Worm (Caenorhabditis elegans) whole organism, young adult: ENCODE measurements around the gene gcc-2.

Source experiments
- C06A6.2 ChIP-seq: fragments of 200-800 bp; sonication (Bioruptor generic); conservative IDR thresholded peaks from 2 replicates; pipeline ENCODE4 v1.3.6; 2022; ENCODE audit warnings: missing genetic modification characterization, missing compliant biosample characterization
- D2030.7 ChIP-seq: fragments of 200-800 bp; sonication (Bioruptor generic); IDR thresholded peaks from 2 replicates; pipeline ENCODE4 v1.3.6; 2022; ENCODE audit warnings: missing genetic modification reagents, missing genetic modification characterization, missing compliant biosample characterization
- F10E7.11 ChIP-seq: sonication (generic microtip); optimal IDR thresholded peaks from 2 replicates; lab custom pipeline; 2017; ENCODE audit warnings: mild to moderate bottlenecking, missing genetic modification characterization, moderate library complexity, missing compliant biosample characterization
- F49E8.2 ChIP-seq: sonication (generic microtip); optimal IDR thresholded peaks from 3 replicates; lab custom pipeline; 2017; ENCODE audit warnings: missing genetic modification characterization, mild to moderate bottlenecking, missing compliant biosample characterization, antibody characterized with exemption, moderate library complexity; ENCODE audit not compliant: insufficient read depth
- F55B11.4 ChIP-seq: sonication (generic microtip); optimal IDR thresholded peaks from 2 replicates; lab custom pipeline; 2016; ENCODE audit warnings: missing compliant biosample characterization, missing genetic modification characterization, borderline replicate concordance; ENCODE audit not compliant: insufficient read depth
- F57A8.1 ChIP-seq: fragments of 200-800 bp; sonication (Bioruptor generic); optimal IDR thresholded peaks from 2 replicates; lab custom pipeline; 2018; ENCODE audit warnings: mild to moderate bottlenecking, missing genetic modification characterization, moderate library complexity, missing compliant biosample characterization
- Y56A3A.18 ChIP-seq: fragments of 200-800 bp; sonication (Bioruptor generic); IDR thresholded peaks from 2 replicates; pipeline ENCODE4 v1.3.6; 2022; ENCODE audit warnings: missing genetic modification reagents, missing genetic modification characterization, missing compliant biosample characterization
- Y79H2A.3 ChIP-seq: fragments of 200-800 bp; sonication (Bioruptor generic); conservative IDR thresholded peaks from 2 replicates; pipeline ENCODE4 v1.3.6; 2022; ENCODE audit warnings: missing genetic modification reagents, missing genetic modification characterization, missing compliant biosample characterization
- Y95B8A.8 ChIP-seq: fragments of 200-800 bp; sonication (Bioruptor generic); IDR thresholded peaks from 2 replicates; pipeline ENCODE4 v1.3.6; 2022; ENCODE audit warnings: missing genetic modification reagents, missing genetic modification characterization, missing compliant biosample characterization
- ZK185.1 ChIP-seq: sonication (generic microtip); optimal IDR thresholded peaks from 2 replicates; lab custom pipeline; 2016; ENCODE audit warnings: mild to moderate bottlenecking, missing genetic modification characterization, missing compliant biosample characterization; ENCODE audit not compliant: poor library complexity, severe bottlenecking
- akir-1 ChIP-seq: fragments of 200-800 bp; sonication (Bioruptor generic); optimal IDR thresholded peaks from 2 replicates; lab custom pipeline; 2018; ENCODE audit warnings: mild to moderate bottlenecking, missing genetic modification characterization, moderate library complexity, missing compliant biosample characterization
- ama-1 ChIP-seq, 3 experiments: fragments of 150-350 bp in 1 of 3; sonication (generic microtip) in 2 of 3; optimal IDR thresholded peaks; 2 replicates each; lab custom pipeline; 2014 to 2018; ENCODE audit warnings: missing biosample characterization in 2 of 3, missing genetic modification characterization in 2 of 3, missing genetic modification reagents in 2 of 3
- aptf-2 ChIP-seq: fragments of 200-800 bp; sonication (Bioruptor generic); conservative IDR thresholded peaks from 2 replicates; pipeline ENCODE4 v1.3.6; 2022; ENCODE audit warnings: missing genetic modification reagents, missing genetic modification characterization, missing compliant biosample characterization
- atf-7 ChIP-seq: sonication (generic microtip); optimal IDR thresholded peaks from 2 replicates; lab custom pipeline; 2017; ENCODE audit warnings: mild to moderate bottlenecking, missing genetic modification characterization, missing compliant biosample characterization
- athp-1 ChIP-seq: sonication (generic microtip); optimal IDR thresholded peaks from 2 replicates; lab custom pipeline; 2017; ENCODE audit warnings: mild to moderate bottlenecking, missing genetic modification characterization, missing compliant biosample characterization
- attf-5 ChIP-seq: fragments of 200-800 bp; sonication (Bioruptor generic); optimal IDR thresholded peaks from 2 replicates; lab custom pipeline; 2018; ENCODE audit warnings: mild to moderate bottlenecking, missing genetic modification characterization, missing compliant biosample characterization
- attf-6 ChIP-seq: fragments of 200-800 bp; sonication (Bioruptor generic); IDR thresholded peaks from 2 replicates; pipeline ENCODE4 v1.3.6; 2022; ENCODE audit warnings: missing genetic modification reagents, missing genetic modification characterization, missing compliant biosample characterization
- bed-2 ChIP-seq: fragments of 200-800 bp; sonication (Bioruptor generic); IDR thresholded peaks from 2 replicates; pipeline ENCODE4 v1.3.6; 2022; ENCODE audit warnings: missing genetic modification reagents, missing genetic modification characterization, missing compliant biosample characterization
- die-1 ChIP-seq: sonication (generic microtip); optimal IDR thresholded peaks from 2 replicates; lab custom pipeline; 2016; ENCODE audit warnings: missing genotype, mild to moderate bottlenecking, missing genetic modification characterization, missing compliant biosample characterization
- dox-1 ChIP-seq: fragments of 200-800 bp; sonication (Bioruptor generic); IDR thresholded peaks from 2 replicates; pipeline ENCODE4 v1.3.6; 2022; ENCODE audit warnings: missing genetic modification reagents, missing genetic modification characterization, missing compliant biosample characterization
- gei-17 ChIP-seq: fragments of 200-800 bp; sonication (Bioruptor generic); optimal IDR thresholded peaks from 2 replicates; lab custom pipeline; 2018; ENCODE audit warnings: mild to moderate bottlenecking, missing genetic modification characterization, missing compliant biosample characterization
- him-1 ChIP-seq: sonication (generic microtip); optimal IDR thresholded peaks from 2 replicates; lab custom pipeline; 2016; ENCODE audit warnings: missing genotype, missing genetic modification reagents, missing genetic modification characterization, missing compliant biosample characterization
- hlh-12 ChIP-seq: sonication (generic microtip); optimal IDR thresholded peaks from 2 replicates; lab custom pipeline; 2016; ENCODE audit warnings: missing genetic modification characterization, missing compliant biosample characterization
- hmg-1.2 ChIP-seq: fragments of 200-800 bp; sonication (Bioruptor generic); IDR thresholded peaks from 2 replicates; pipeline ENCODE4 v1.3.6; 2022; ENCODE audit warnings: missing genetic modification reagents, missing genetic modification characterization, missing compliant biosample characterization
- hrde-1 ChIP-seq: sonication (generic microtip); optimal IDR thresholded peaks from 2 replicates; lab custom pipeline; 2016; ENCODE audit warnings: missing genetic modification characterization, mild to moderate bottlenecking, missing compliant biosample characterization, moderate library complexity, missing genotype, missing genetic modification reagents, borderline replicate concordance
- hsf-1 ChIP-seq: fragments of 200-800 bp; sonication (Bioruptor generic); IDR thresholded peaks from 2 replicates; pipeline ENCODE4 v1.3.6; 2022; ENCODE audit warnings: missing genetic modification reagents, missing genetic modification characterization, missing compliant biosample characterization
- lin-26 ChIP-seq: fragments of 200-800 bp; sonication (Bioruptor generic); IDR thresholded peaks from 2 replicates; pipeline ENCODE4 v1.3.6; 2022; ENCODE audit warnings: missing genetic modification reagents, missing genetic modification characterization, missing compliant biosample characterization
- lin-54 ChIP-seq: fragments of 200-800 bp; sonication (Bioruptor generic); optimal IDR thresholded peaks from 2 replicates; lab custom pipeline; 2018; ENCODE audit warnings: mild to moderate bottlenecking, missing genetic modification characterization, missing compliant biosample characterization
- lsl-1 ChIP-seq: fragments of 200-800 bp; sonication (Bioruptor generic); optimal IDR thresholded peaks from 2 replicates; lab custom pipeline; 2018; ENCODE audit warnings: mild to moderate bottlenecking, missing genetic modification characterization, moderate library complexity, missing compliant biosample characterization
- madf-6 ChIP-seq: fragments of 200-800 bp; sonication (Bioruptor generic); IDR thresholded peaks from 2 replicates; pipeline ENCODE4 v1.3.6; 2022; ENCODE audit warnings: missing genetic modification reagents, missing genetic modification characterization, missing compliant biosample characterization
- mcd-1 ChIP-seq: fragments of 200-800 bp; sonication (Bioruptor generic); IDR thresholded peaks from 2 replicates; pipeline ENCODE4 v1.3.6; 2022; ENCODE audit warnings: missing genetic modification reagents, missing genetic modification characterization, missing compliant biosample characterization
- nfya-2 ChIP-seq: fragments of 200-800 bp; sonication (Bioruptor generic); IDR thresholded peaks from 2 replicates; pipeline ENCODE4 v1.3.6; 2022; ENCODE audit warnings: missing genetic modification reagents, missing genetic modification characterization, missing compliant biosample characterization
- nfyb-1 ChIP-seq: fragments of 200-800 bp; sonication (Bioruptor generic); IDR thresholded peaks from 2 replicates; pipeline ENCODE4 v1.3.6; 2022; ENCODE audit warnings: missing genetic modification reagents, missing genetic modification characterization, missing compliant biosample characterization
- nhr-27 ChIP-seq: fragments of 200-800 bp; sonication (Bioruptor generic); optimal IDR thresholded peaks from 2 replicates; lab custom pipeline; 2018; ENCODE audit warnings: mild to moderate bottlenecking, missing genetic modification characterization, moderate library complexity, missing compliant biosample characterization
- pbrm-1 ChIP-seq: fragments of 200-800 bp; sonication (Bioruptor generic); IDR thresholded peaks from 2 replicates; pipeline ENCODE4 v1.3.6; 2022; ENCODE audit warnings: missing genetic modification reagents, missing genetic modification characterization, missing compliant biosample characterization
- snpc-3.4 ChIP-seq: sonication (generic microtip); optimal IDR thresholded peaks from 2 replicates; lab custom pipeline; 2017; ENCODE audit warnings: missing genetic modification characterization, mild to moderate bottlenecking, missing compliant biosample characterization, antibody characterized with exemption, moderate library complexity, missing genotype, missing genetic modification reagents
- sptf-2 ChIP-seq: fragments of 200-800 bp; sonication (Bioruptor generic); optimal IDR thresholded peaks from 2 replicates; lab custom pipeline; 2018; ENCODE audit warnings: mild to moderate bottlenecking, missing genetic modification characterization, missing compliant biosample characterization
- tlf-1 ChIP-seq: fragments of 200-800 bp; sonication (Bioruptor generic); optimal IDR thresholded peaks from 2 replicates; lab custom pipeline; 2018; ENCODE audit warnings: mild to moderate bottlenecking, missing genetic modification characterization, missing compliant biosample characterization
- unc-62 ChIP-seq: fragments of 150-350 bp; optimal IDR thresholded peaks from 2 replicates; lab custom pipeline; 2014; ENCODE audit warnings: missing biosample characterization, missing genetic modification reagents, missing genetic modification characterization
- ztf-26 ChIP-seq: sonication (generic microtip); optimal IDR thresholded peaks from 2 replicates; lab custom pipeline; 2017; ENCODE audit warnings: missing genetic modification characterization, missing compliant biosample characterization

Gene gcc-2

DNA sequence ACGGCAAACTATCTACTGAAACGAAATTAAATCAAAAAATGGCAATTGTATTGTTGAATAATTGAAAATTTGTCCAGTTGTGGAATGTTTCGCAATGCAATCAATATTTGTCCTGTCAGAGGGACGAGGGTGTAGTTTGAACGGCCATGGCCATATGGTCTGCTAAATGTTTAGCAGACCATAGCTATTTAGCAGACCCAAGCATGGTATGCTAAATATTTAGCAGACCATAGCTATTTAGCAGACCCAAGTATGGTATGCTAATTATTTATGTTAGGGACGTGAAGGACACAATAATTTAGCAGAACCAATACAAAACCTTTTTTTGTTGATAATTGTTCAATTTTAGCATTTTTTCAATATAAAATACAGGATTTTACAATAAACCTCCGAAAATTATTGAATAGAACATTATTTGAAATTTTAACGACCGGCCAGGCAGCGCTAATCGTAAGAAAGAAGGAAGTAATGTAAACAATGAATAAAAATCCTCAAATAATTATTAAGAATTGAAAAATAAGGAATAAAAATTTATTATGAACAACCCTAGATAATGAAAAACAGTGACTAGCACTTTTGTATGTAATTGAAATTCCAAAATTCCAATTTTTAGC is 43.2 kb upstream of the gcc-2 start, which contains the start of gene riok-3 (continued):
- peak; percentile 40 for TF ChIP-seq ZK185.1 (tag; lab: Kevin White, UChicago)
- TF ChIP-seq tlf-1 (GFP tag; lab: Kevin White, UChicago), result peak; percentile 1
- TF ChIP-seq C06A6.2, result 0 out of 2 replicates have a peak, but pooled peaks have one; percentile 18
- no peak for TF ChIP-seq him-1
- TF ChIP-seq nfyb-1 (GFP tag; lab: Robert Waterston, UW), result peak; percentile 72
- TF ChIP-seq bed-2 (GFP tag; lab: Robert Waterston, UW), result no peak
- peak; percentile 36 for TF ChIP-seq ztf-26 (tag; lab: Kevin White, UChicago)
- TF ChIP-seq mcd-1 (GFP tag; lab: Robert Waterston, UW), result peak; percentile 33; the same call in 1 of the 2 replicates
- TF ChIP-seq gei-17 (GFP tag; lab: Kevin White, UChicago), result no peak

DNA sequence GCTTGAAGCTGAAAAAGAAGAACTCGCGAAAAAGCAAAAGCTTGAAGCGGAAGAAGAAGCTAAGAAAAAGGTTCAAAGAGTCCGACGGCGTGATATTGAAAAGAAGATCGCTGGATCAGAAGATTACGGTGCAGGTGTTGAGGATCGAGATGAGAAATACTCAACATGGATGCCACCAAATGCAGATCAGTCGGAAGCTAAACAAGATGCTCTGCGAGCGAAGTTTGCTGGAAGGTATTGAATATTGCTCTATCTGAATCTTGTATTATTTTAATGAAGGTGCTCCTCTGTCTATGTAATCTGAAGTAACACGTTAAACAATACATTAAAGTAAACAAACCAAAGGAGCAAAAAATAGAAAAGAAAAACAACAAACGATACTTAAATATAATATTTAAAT is 40.1 kb upstream of the gcc-2 start:
- TF ChIP-seq die-1 (tag; lab: Kevin White, UChicago) (no peak), hmg-1.2 (GFP tag; lab: Robert Waterston, UW) (no peak), athp-1 (tag; lab: Kevin White, UChicago) (peak; percentile 4), hsf-1 (GFP tag; lab: Robert Waterston, UW) (peak; percentile 53; the same call in 1 of the 2 replicates), F49E8.2 (tag; lab: Kevin White, UChicago) (peak; percentile 9), F55B11.4 (no peak), hrde-1 (peak; percentile 2), atf-7 (no peak), Y79H2A.3 (GFP tag; lab: Robert Waterston, UW) (0 out of 2 replicates have a peak, but pooled peaks have one; percentile 21), lin-26 (peak; percentile 51), Y95B8A.8 (0 out of 2 replicates have a peak, but pooled peaks have one; percentile 67), F57A8.1 (GFP tag; lab: Kevin White, UChicago) (no peak), dox-1 (GFP tag; lab: Robert Waterston, UW) (0 out of 2 replicates have a peak, but pooled peaks have one; percentile 29), him-1 (peak; percentile 73)

DNA sequence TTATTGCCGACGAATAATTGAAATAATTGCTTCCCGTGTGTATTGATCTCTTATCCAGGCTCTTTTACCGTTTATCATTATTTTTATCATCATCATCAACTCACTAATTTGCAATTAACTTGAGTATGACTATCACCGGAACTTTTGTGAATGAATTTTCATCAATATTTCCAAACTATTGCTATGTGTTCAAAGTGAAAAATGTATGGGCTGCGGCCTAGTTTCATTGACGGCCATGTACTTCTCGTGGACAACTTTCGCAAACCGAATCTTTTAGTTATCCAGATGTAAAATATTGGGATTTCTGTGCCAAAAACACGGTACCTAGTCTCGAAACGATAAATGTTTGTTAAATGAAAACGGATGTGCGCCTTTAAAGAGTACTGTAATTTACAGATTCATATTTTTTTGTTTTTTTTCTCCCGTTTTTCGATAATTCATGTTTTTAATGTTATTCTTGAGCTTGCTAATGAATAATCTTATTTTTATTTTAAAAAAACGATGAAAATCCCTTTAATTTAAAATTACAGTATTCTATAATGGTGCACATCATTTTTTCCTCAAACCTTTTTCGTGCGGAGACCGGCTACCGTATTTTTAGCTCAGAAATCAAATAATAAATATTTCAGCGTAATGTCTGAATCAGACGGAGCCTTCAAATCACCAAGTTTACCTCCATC is 36.7 kb upstream of the gcc-2 start, which contains the start of gene ZK632.2:
Gene ZK632.2 (plus strand): TSS at position 630 of the 680 bp plus-strand sequence.
- no peak for TF ChIP-seq ama-1 (optimal IDR thresholded peaks at IDR 0.05; lab: Kevin White, UChicago)
- TF ChIP-seq ama-1 (GFP tag; optimal IDR thresholded peaks at IDR 0.05; lab: Kevin White, UChicago), result peak in 1 of 2 experiments; percentile 0
- no peak for TF ChIP-seq hlh-12
- TF ChIP-seq F49E8.2 (tag; lab: Kevin White, UChicago), result peak; percentile 3
- TF ChIP-seq D2030.7 (GFP tag; lab: Robert Waterston, UW), result 0 out of 2 replicates have a peak, but pooled peaks have one; percentile 8
- peak; percentile 26 for TF ChIP-seq lin-54
- peak; percentile 44; the same call in 1 of the 2 replicates for TF ChIP-seq madf-6 (GFP tag; lab: Robert Waterston, UW)
- peak; percentile 16 for TF ChIP-seq hrde-1
- TF ChIP-seq attf-6 (GFP tag; lab: Robert Waterston, UW), result no peak
- TF ChIP-seq lsl-1 (GFP tag; lab: Kevin White, UChicago), result peak; percentile 49
- TF ChIP-seq Y95B8A.8, result no peak
- TF ChIP-seq snpc-3.4 (tag; lab: Kevin White, UChicago), result peak; percentile 24
- peak; percentile 27; the same call in 1 of the 2 replicates for TF ChIP-seq hsf-1 (GFP tag; lab: Robert Waterston, UW)

DNA sequence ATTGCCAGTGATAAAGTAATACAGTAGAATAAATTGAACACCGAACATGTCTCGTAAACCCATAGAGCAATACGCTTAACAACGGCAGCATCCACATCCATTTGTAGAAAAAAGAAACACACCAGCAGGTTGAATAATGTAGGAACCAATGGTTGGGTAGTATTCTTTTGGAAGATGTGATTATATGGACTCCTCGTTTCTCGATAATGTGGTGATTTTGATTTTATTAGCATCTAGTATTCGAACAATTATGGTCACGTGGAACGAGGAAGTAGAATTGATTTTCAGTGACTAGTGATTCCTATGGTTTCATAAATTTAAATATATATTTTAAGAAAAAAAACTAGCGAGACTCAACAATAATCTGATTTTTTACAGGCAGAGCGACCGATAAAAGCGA is 34.5 kb upstream of the gcc-2 start, which contains the start of gene srxa-10:
Gene srxa-10 (minus strand): TSS at position 101 of the 400 bp plus-strand sequence.
- TF ChIP-seq aptf-2 (GFP tag; lab: Robert Waterston, UW), result no peak
- no peak for TF ChIP-seq Y56A3A.18 (GFP tag; lab: Robert Waterston, UW)
- no peak for TF ChIP-seq nfya-2 (GFP tag; lab: Robert Waterston, UW)
- no peak for TF ChIP-seq nhr-27 (tag; lab: Kevin White, UChicago)
- TF ChIP-seq akir-1 (GFP tag; lab: Kevin White, UChicago), result no peak
- TF ChIP-seq pbrm-1 (GFP tag; lab: Robert Waterston, UW), result no peak
- TF ChIP-seq ztf-26 (tag; lab: Kevin White, UChicago), result no peak
- no peak for TF ChIP-seq F10E7.11
- TF ChIP-seq sptf-2 (GFP tag; lab: Kevin White, UChicago), result no peak
- no peak for TF ChIP-seq attf-5 (GFP tag; lab: Kevin White, UChicago)
- TF ChIP-seq unc-62 (GFP tag; lab: Kevin White, UChicago), result no peak
